Fruit fly (Drosophila melanogaster) whole organism, embryonic: ENCODE measurements around the gene Ppm1.
A peak's percentile ranks its signal among the peaks of the same experiment; 100 is the strongest.

Experiments
- CG1024 ChIP-seq: fragments of 200-800 bp; sonication (Bioruptor generic); IDR thresholded peaks from 2 replicates; pipeline ENCODE4 v1.3.6; 2022; ENCODE audit warnings: missing biosample characterization, missing genetic modification characterization
- CG10431 ChIP-seq: fragments of 200-800 bp; sonication (Bioruptor generic); optimal IDR thresholded peaks from 3 replicates; lab custom pipeline; 2018; ENCODE audit warnings: missing biosample characterization, mild to moderate bottlenecking, missing genetic modification characterization
- CG10565 ChIP-seq: fragments of 200-800 bp; sonication (Bioruptor generic); optimal IDR thresholded peaks from 3 replicates; lab custom pipeline; 2016; ENCODE audit warnings: missing biosample characterization, mild to moderate bottlenecking, missing genetic modification characterization
- CG12942 ChIP-seq: fragments of 200-800 bp; sonication (Bioruptor generic); optimal IDR thresholded peaks from 3 replicates; lab custom pipeline; 2016; ENCODE audit warnings: missing biosample characterization, missing genetic modification characterization
- CG14710 ChIP-seq: fragments of 200-800 bp; sonication (Bioruptor generic); optimal IDR thresholded peaks from 3 replicates; lab custom pipeline; 2019; ENCODE audit warnings: missing biosample characterization, mild to moderate bottlenecking, missing genetic modification characterization, moderate library complexity
- CG14965 ChIP-seq: fragments of 200-800 bp; sonication (Bioruptor generic); optimal IDR thresholded peaks from 2 replicates; lab custom pipeline; 2016; ENCODE audit warnings: missing biosample characterization, missing genetic modification characterization, borderline replicate concordance
- CG16815 ChIP-seq: fragments of 200-800 bp; sonication (Bioruptor generic); optimal IDR thresholded peaks from 3 replicates; lab custom pipeline; 2017; ENCODE audit warnings: missing biosample characterization, mild to moderate bottlenecking, missing genetic modification characterization
- CG16863 ChIP-seq: fragments of 200-800 bp; sonication (Bioruptor generic); optimal IDR thresholded peaks from 3 replicates; lab custom pipeline; 2016; ENCODE audit warnings: missing biosample characterization, missing genetic modification characterization
- CG18262 ChIP-seq: fragments of 200-800 bp; optimal IDR thresholded peaks from 3 replicates; lab custom pipeline; 2019; ENCODE audit warnings: missing biosample characterization, mild to moderate bottlenecking, missing genetic modification characterization, moderate library complexity
- CG2712 ChIP-seq: fragments of 200-800 bp; optimal IDR thresholded peaks from 3 replicates; lab custom pipeline; 2019; ENCODE audit warnings: missing biosample characterization, mild to moderate bottlenecking, missing genetic modification characterization, moderate library complexity
- CG2875 ChIP-seq: fragments of 200-800 bp; sonication (Bioruptor generic); optimal IDR thresholded peaks from 2 replicates; lab custom pipeline; 2017; ENCODE audit warnings: missing biosample characterization, mild to moderate bottlenecking, missing genetic modification characterization, missing genetic modification reagents
- CG5180 ChIP-seq: fragments of 200-800 bp; sonication (Bioruptor generic); optimal IDR thresholded peaks from 3 replicates; lab custom pipeline; 2017; ENCODE audit warnings: missing biosample characterization, missing genetic modification characterization, mild to moderate bottlenecking, moderate library complexity, missing genetic modification reagents
- CG6654 ChIP-seq: fragments of 200-800 bp; sonication (Bioruptor generic); optimal IDR thresholded peaks from 2 replicates; lab custom pipeline; 2017; ENCODE audit warnings: missing biosample characterization, mild to moderate bottlenecking, missing genetic modification characterization
- CG6765 ChIP-seq: fragments of 200-800 bp; sonication (Bioruptor generic); optimal IDR thresholded peaks from 3 replicates; lab custom pipeline; 2017; ENCODE audit warnings: missing biosample characterization, mild to moderate bottlenecking, missing genetic modification characterization
- CG7556 ChIP-seq: fragments of 200-800 bp; sonication (Bioruptor generic); optimal IDR thresholded peaks from 2 replicates; lab custom pipeline; 2017; ENCODE audit warnings: missing biosample characterization, mild to moderate bottlenecking, missing genetic modification characterization
- CG8765 ChIP-seq: fragments of 200-800 bp; sonication (Bioruptor generic); IDR thresholded peaks from 2 replicates; pipeline ENCODE4 v1.3.6; 2022; ENCODE audit warnings: missing biosample characterization, missing genetic modification characterization
- CG9215 ChIP-seq: fragments of 200-800 bp; sonication (Bioruptor generic); IDR thresholded peaks from 2 replicates; pipeline ENCODE4 v1.3.6; 2022; ENCODE audit warnings: missing biosample characterization, missing genetic modification characterization
- CkIIα-i1 ChIP-seq: fragments of 200-800 bp; sonication (Bioruptor generic); IDR thresholded peaks from 2 replicates; pipeline ENCODE4 v1.3.6; 2022; ENCODE audit warnings: missing biosample characterization, missing genetic modification characterization
- D19B ChIP-seq: fragments of 200-800 bp; sonication (Bioruptor generic); optimal IDR thresholded peaks from 2 replicates; lab custom pipeline; 2017; ENCODE audit warnings: missing biosample characterization, mild to moderate bottlenecking, missing genetic modification characterization
- Dip2 ChIP-seq: fragments of 200-800 bp; sonication (Bioruptor generic); IDR thresholded peaks from 2 replicates; pipeline ENCODE4 v1.3.6; 2022; ENCODE audit warnings: missing biosample characterization, missing genetic modification characterization
- Dip3 ChIP-seq: fragments of 200-800 bp; sonication (Bioruptor generic); optimal IDR thresholded peaks from 3 replicates; lab custom pipeline; 2016; ENCODE audit warnings: missing biosample characterization, missing genetic modification characterization
- NK7.1 ChIP-seq: fragments of 200-800 bp; sonication (Bioruptor generic); optimal IDR thresholded peaks from 3 replicates; lab custom pipeline; 2016; ENCODE audit warnings: missing biosample characterization, missing genetic modification characterization
- Oli ChIP-seq: fragments of 200-800 bp; sonication (Bioruptor generic); optimal IDR thresholded peaks from 2 replicates; lab custom pipeline; 2018; ENCODE audit warnings: missing biosample characterization, mild to moderate bottlenecking, missing genetic modification characterization, moderate library complexity
- Pdp1 ChIP-seq, 2 experiments: fragments of 200-800 bp; sonication (Bioruptor generic); optimal IDR thresholded peaks; 3 replicates each; lab custom pipeline; 2016; ENCODE audit warnings: missing biosample characterization in 2 of 2, missing genetic modification characterization in 2 of 2, mild to moderate bottlenecking in 1 of 2, moderate library complexity in 1 of 2
- Ptx1 ChIP-seq: fragments of 200-800 bp; sonication (Bioruptor generic); IDR thresholded peaks from 2 replicates; pipeline ENCODE4 v1.3.6; 2022; ENCODE audit warnings: missing biosample characterization, missing genetic modification characterization
- Side ChIP-seq: fragments of 200-800 bp; sonication (Bioruptor generic); optimal IDR thresholded peaks from 2 replicates; lab custom pipeline; 2016; ENCODE audit warnings: missing biosample characterization, missing genetic modification characterization
- TFAM ChIP-seq: fragments of 200-800 bp; sonication (Bioruptor generic); optimal IDR thresholded peaks from 2 replicates; lab custom pipeline; 2017; ENCODE audit warnings: missing biosample characterization, missing genetic modification characterization, inconsistent platforms
- Tbp ChIP-seq: fragments of >200 bp; optimal IDR thresholded peaks from 2 replicates; lab custom pipeline; 2018; ENCODE audit warnings: missing biosample characterization, missing genetic modification characterization
- Usf ChIP-seq: fragments of 200-800 bp; sonication (Bioruptor generic); optimal IDR thresholded peaks from 2 replicates; lab custom pipeline; 2017; ENCODE audit warnings: missing genotype, missing biosample characterization, missing genetic modification characterization
- ab ChIP-seq: fragments of 200-800 bp; sonication (Bioruptor generic); optimal IDR thresholded peaks from 2 replicates; lab custom pipeline; 2016; ENCODE audit warnings: missing biosample characterization, missing genetic modification characterization
- aop ChIP-seq: fragments of 200-800 bp; sonication (Bioruptor generic); IDR thresholded peaks from 2 replicates; pipeline ENCODE4 v1.3.6; 2022; ENCODE audit warnings: missing biosample characterization, missing genetic modification characterization
- ap ChIP-seq: fragments of 200-800 bp; sonication (Bioruptor generic); IDR thresholded peaks from 2 replicates; pipeline ENCODE4 v1.3.6; 2022; ENCODE audit warnings: missing biosample characterization, missing genetic modification characterization
- chn ChIP-seq: fragments of 200-800 bp; sonication (Bioruptor generic); optimal IDR thresholded peaks from 2 replicates; lab custom pipeline; 2016; ENCODE audit warnings: missing biosample characterization, missing genetic modification characterization
- crp ChIP-seq, 2 experiments: fragments of 200-800 bp; sonication (Bioruptor generic); optimal IDR thresholded peaks; 2 replicates in 1 of 2; 3 replicates in 1 of 2; lab custom pipeline; 2017; ENCODE audit warnings: missing biosample characterization in 2 of 2, missing genetic modification characterization in 2 of 2, mild to moderate bottlenecking in 1 of 2, moderate library complexity in 1 of 2
- esg ChIP-seq: fragments of 200-800 bp; sonication (Bioruptor generic); conservative IDR thresholded peaks from 2 replicates; pipeline ENCODE4 v1.3.6; 2022; ENCODE audit warnings: missing biosample characterization, missing genetic modification characterization
- fd96Cb ChIP-seq: fragments of 200-800 bp; sonication (Bioruptor generic); optimal IDR thresholded peaks from 2 replicates; lab custom pipeline; 2018; ENCODE audit warnings: missing biosample characterization, mild to moderate bottlenecking, missing genetic modification characterization, moderate library complexity
- fru ChIP-seq: fragments of >200 bp; optimal IDR thresholded peaks from 2 replicates; lab custom pipeline; 2017
- knrl ChIP-seq: fragments of 200-800 bp; sonication (Bioruptor generic); IDR thresholded peaks from 3 replicates; pipeline ENCODE4 v1.3.6; 2022; ENCODE audit warnings: missing biosample characterization, missing genetic modification characterization; ENCODE audit not compliant: partially characterized antibody
- nau ChIP-seq: fragments of 200-800 bp; sonication (Bioruptor generic); optimal IDR thresholded peaks from 3 replicates; lab custom pipeline; 2017; ENCODE audit warnings: missing biosample characterization, mild to moderate bottlenecking, missing genetic modification characterization, missing genetic modification reagents
- nom ChIP-seq: fragments of 200-800 bp; sonication (Bioruptor generic); optimal IDR thresholded peaks from 2 replicates; lab custom pipeline; 2017; ENCODE audit warnings: missing biosample characterization, missing genetic modification characterization, mild to moderate bottlenecking, moderate library complexity, missing genetic modification reagents
- otp ChIP-seq: fragments of 200-800 bp; sonication (Bioruptor generic); IDR thresholded peaks from 3 replicates; pipeline ENCODE4, ENCODE4 v1.3.6; 2022; ENCODE audit warnings: missing biosample characterization, missing genetic modification characterization
- p53 ChIP-seq: fragments of 200-800 bp; sonication (Bioruptor generic); optimal IDR thresholded peaks from 2 replicates; lab custom pipeline; 2016; ENCODE audit warnings: missing biosample characterization, missing genetic modification characterization
- phol ChIP-seq: fragments of 200-800 bp; sonication (Bioruptor generic); optimal IDR thresholded peaks from 3 replicates; lab custom pipeline; 2018; ENCODE audit warnings: missing biosample characterization, mild to moderate bottlenecking, missing genetic modification characterization, moderate library complexity
- sens ChIP-seq: fragments of 200-800 bp; sonication (Bioruptor generic); peaks from one replicate; lab custom pipeline; 2016; ENCODE audit warnings: missing biosample characterization, missing genetic modification characterization
- sob ChIP-seq: fragments of 200-800 bp; sonication (Bioruptor generic); IDR thresholded peaks from 2 replicates; pipeline ENCODE4 v1.3.6; 2022; ENCODE audit warnings: missing biosample characterization, missing genetic modification characterization
- tgo ChIP-seq: fragments of 200-800 bp; sonication (Bioruptor generic); IDR thresholded peaks from 3 replicates; pipeline ENCODE4 v1.3.6; 2022; ENCODE audit warnings: missing biosample characterization, missing genetic modification characterization
- tna ChIP-seq: fragments of 200-800 bp; sonication (Bioruptor generic); IDR thresholded peaks from 2 replicates; pipeline ENCODE4 v1.3.6; 2022; ENCODE audit warnings: missing biosample characterization, missing genetic modification characterization; ENCODE audit not compliant: partially characterized antibody
- unc-4 ChIP-seq: fragments of 200-800 bp; sonication (Bioruptor generic); IDR thresholded peaks from 2 replicates; pipeline ENCODE4 v1.3.6; 2022; ENCODE audit warnings: missing biosample characterization, missing genetic modification characterization; ENCODE audit not compliant: partially characterized antibody
- vvl ChIP-seq: fragments of 200-800 bp; sonication (Bioruptor generic); IDR thresholded peaks from 2 replicates; pipeline ENCODE4 v1.3.6; 2022; ENCODE audit warnings: missing biosample characterization, missing genetic modification characterization
- wek ChIP-seq: fragments of 200-800 bp; sonication (Bioruptor generic); optimal IDR thresholded peaks from 3 replicates; lab custom pipeline; 2018; ENCODE audit warnings: missing biosample characterization, mild to moderate bottlenecking, missing genetic modification characterization, moderate library complexity
- zfh1 ChIP-seq: fragments of 200-800 bp; sonication (Bioruptor generic); IDR thresholded peaks from 3 replicates; pipeline ENCODE4 v1.3.6; 2022; ENCODE audit warnings: missing biosample characterization, missing genetic modification characterization

Ppm1 gene

dm6 chr3L:565964-566627 lies 15.0 kb upstream of the Ppm1 start (continued):
- TF ChIP-seq ab (GFP tag; lab: Kevin White, UChicago) = no peak
- no peak for TF ChIP-seq tna (GFP tag; lab: Robert Waterston, UW)
- peak; percentile 39 for TF ChIP-seq CG14710 (tag; lab: Kevin White, UChicago)
- TF ChIP-seq ap (GFP tag; lab: Robert Waterston, UW) = no peak
- TF ChIP-seq CG14965 (GFP tag; lab: Kevin White, UChicago) = no peak
- TF ChIP-seq Dip3 (GFP tag; lab: Kevin White, UChicago) = no peak
- TF ChIP-seq vvl (GFP tag; lab: Robert Waterston, UW) = no peak; the same call in 1 of the 2 replicates
- no peak for TF ChIP-seq CG1024
- TF ChIP-seq tgo (GFP tag; lab: Robert Waterston, UW) = no peak
- no peak for TF ChIP-seq CG16815 (GFP tag; lab: Kevin White, UChicago)
- TF ChIP-seq CG18262 (tag; lab: Kevin White, UChicago) = peak; percentile 41
- no peak for TF ChIP-seq CG9215 (GFP tag; lab: Robert Waterston, UW)
- TF ChIP-seq fd96Cb (tag; lab: Kevin White, UChicago) = peak; percentile 41
- TF ChIP-seq Usf = no peak
- TF ChIP-seq CG7556 = no peak
- TF ChIP-seq wek = no peak
- TF ChIP-seq Side (GFP tag; lab: Kevin White, UChicago) = no peak
- no peak for TF ChIP-seq otp
- TF ChIP-seq crp (GFP tag; optimal IDR thresholded peaks at IDR 0.05; lab: Kevin White, UChicago) = no peak
- TF ChIP-seq unc-4 (GFP tag; lab: Robert Waterston, UW) = no peak
- TF ChIP-seq knrl (GFP tag; lab: Robert Waterston, UW) = no peak
- no peak for TF ChIP-seq sob (GFP tag; lab: Robert Waterston, UW)
- no peak for TF ChIP-seq CG6654
- no peak for TF ChIP-seq nau (GFP tag; lab: Kevin White, UChicago)
- TF ChIP-seq CG2712 (tag; lab: Kevin White, UChicago) = peak; percentile 40
- no peak for TF ChIP-seq p53 (GFP tag; lab: Kevin White, UChicago)
- no peak for TF ChIP-seq aop (GFP tag; lab: Robert Waterston, UW)
- TF ChIP-seq chn (GFP tag; lab: Kevin White, UChicago) = no peak
- peak; percentile 90 for TF ChIP-seq sens (GFP tag; lab: Kevin White, UChicago)
- no peak for TF ChIP-seq zfh1
- TF ChIP-seq fru = no peak
- TF ChIP-seq NK7.1 = no peak
- no peak for TF ChIP-seq CG10431
- no peak for TF ChIP-seq Ptx1 (GFP tag; lab: Robert Waterston, UW)
- TF ChIP-seq esg (GFP tag; lab: Robert Waterston, UW) = no peak
- TF ChIP-seq TFAM (GFP tag; lab: Kevin White, UChicago) = no peak
- no peak for TF ChIP-seq D19B (GFP tag; lab: Kevin White, UChicago)
- TF ChIP-seq CG2875 (GFP tag; lab: Kevin White, UChicago) = peak; percentile 20
- TF ChIP-seq Oli = peak; percentile 28
- TF ChIP-seq CG16863 (GFP tag; lab: Kevin White, UChicago) = no peak
- TF ChIP-seq CG10565 (GFP tag; lab: Kevin White, UChicago) = no peak
- TF ChIP-seq Pdp1 (GFP tag; optimal IDR thresholded peaks at IDR 0.05; lab: Kevin White, UChicago) = no peak
- peak; percentile 58 for TF ChIP-seq phol
- no peak for TF ChIP-seq Tbp (GFP tag; lab: Kevin White, UChicago)
- TF ChIP-seq nom (GFP tag; lab: Kevin White, UChicago) = peak; percentile 59
- TF ChIP-seq CkIIα-i1 (GFP tag; lab: Robert Waterston, UW) = no peak
- TF ChIP-seq CG6765 (GFP tag; lab: Kevin White, UChicago) = no peak
- no peak for TF ChIP-seq CG8765 (GFP tag; lab: Robert Waterston, UW)
- TF ChIP-seq Dip2 (GFP tag; lab: Robert Waterston, UW) = no peak
- TF ChIP-seq CG5180 (GFP tag; lab: Kevin White, UChicago) = peak; percentile 88
- TF ChIP-seq CG12942 (GFP tag; lab: Kevin White, UChicago) = no peak
